Worm (Caenorhabditis elegans): ENCODE data around the gene Y48A6C.4.

DNA sequence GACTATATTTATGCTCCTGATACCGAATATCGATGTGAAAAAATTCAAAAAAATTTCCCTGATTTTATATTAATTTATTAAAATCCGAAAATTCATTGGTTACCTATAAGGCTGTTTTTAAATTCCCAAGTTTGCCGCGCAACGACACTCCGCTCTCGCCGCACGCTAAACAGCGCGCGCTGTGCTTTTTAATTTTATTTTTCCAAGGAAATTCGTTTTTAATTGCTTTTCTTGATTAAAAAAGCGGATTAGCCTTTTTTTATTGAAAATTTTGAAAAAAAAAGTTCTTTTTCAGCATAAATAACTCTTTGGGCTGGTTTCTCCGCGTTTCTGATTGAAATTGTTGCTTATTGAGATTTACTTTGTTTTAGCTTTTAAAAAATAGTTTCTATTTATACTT is 12.3 kb upstream of the Y48A6C.4 start:
- no peak for TF ChIP-seq ama-1 (optimal IDR thresholded peaks at IDR 0.05)
- no peak for TF ChIP-seq aly-1 (tag; optimal IDR thresholded peaks at IDR 0.05)
- TF ChIP-seq hmbx-1 (tag; optimal IDR thresholded peaks at IDR 0.05): no peak
- TF ChIP-seq flt-1 (GFP tag; IDR thresholded peaks at IDR 0.05): no peak
- no peak for TF ChIP-seq F13C5.2 (tag; optimal IDR thresholded peaks at IDR 0.05)
- no peak for TF ChIP-seq hnd-1 (tag; optimal IDR thresholded peaks at IDR 0.05)
- TF ChIP-seq B0310.2 (tag; optimal IDR thresholded peaks at IDR 0.05): no peak
- no peak for TF ChIP-seq tbx-11 (GFP tag; IDR thresholded peaks at IDR 0.05)
- no peak for TF ChIP-seq ets-7 (tag; optimal IDR thresholded peaks at IDR 0.05)
- TF ChIP-seq hmg-4 (GFP tag; optimal IDR thresholded peaks at IDR 0.05): no peak
- TF ChIP-seq sea-1 (GFP tag; conservative IDR thresholded peaks at IDR 0.05): no peak
- no peak for TF ChIP-seq tra-4 (tag; optimal IDR thresholded peaks at IDR 0.05)
- TF ChIP-seq pes-1 (GFP tag; IDR thresholded peaks at IDR 0.05): no peak

All from whole organism, early embryonic.